Fruit fly (Drosophila melanogaster) whole organism, prepupa: ENCODE measurements around the gene CG43894.

Experiments used
- CG10631 ChIP-seq: fragments of 200-800 bp; sonication (Bioruptor generic); optimal IDR thresholded peaks from 2 replicates; lab custom pipeline; 2016; ENCODE audit warnings: missing biosample characterization, missing genetic modification characterization
- CG16779 ChIP-seq: fragments of 200-800 bp; sonication (Bioruptor generic); optimal IDR thresholded peaks from 3 replicates; lab custom pipeline; 2017; ENCODE audit warnings: missing biosample characterization, mild to moderate bottlenecking, missing genetic modification characterization
- CG3032 ChIP-seq: fragments of 200-800 bp; optimal IDR thresholded peaks from 2 replicates; lab custom pipeline; 2019; ENCODE audit warnings: missing biosample characterization, mild to moderate bottlenecking, missing genetic modification characterization, moderate library complexity
- CG6276 ChIP-seq: fragments of 200-800 bp; sonication (Bioruptor generic); optimal IDR thresholded peaks from 2 replicates; lab custom pipeline; 2017; ENCODE audit warnings: missing biosample characterization, mild to moderate bottlenecking, missing genetic modification characterization
- Eip78C ChIP-seq: fragments of 200-800 bp; sonication (Bioruptor generic); peaks from one replicate; lab custom pipeline; 2016; ENCODE audit warnings: missing biosample characterization, missing genetic modification characterization
- Ets21C ChIP-seq: fragments of 200-800 bp; sonication (Bioruptor generic); optimal IDR thresholded peaks from 3 replicates; lab custom pipeline; 2016; ENCODE audit warnings: missing biosample characterization, missing genetic modification characterization
- OdsH ChIP-seq: fragments of 200-800 bp; sonication (Bioruptor generic); optimal IDR thresholded peaks from 3 replicates; lab custom pipeline; 2016; ENCODE audit warnings: missing biosample characterization, missing genetic modification characterization
- achi ChIP-seq: fragments of 200-800 bp; sonication (Bioruptor generic); optimal IDR thresholded peaks from 3 replicates; lab custom pipeline; 2016; ENCODE audit warnings: missing biosample characterization, missing genetic modification characterization

- TF ChIP-seq Eip78C (GFP tag; lab: Kevin White, UChicago) (no peak), CG10631 (GFP tag; lab: Kevin White, UChicago) (no peak), CG3032 (no peak), achi (GFP tag; lab: Kevin White, UChicago) (no peak), CG6276 (no peak), CG16779 (tag; lab: Kevin White, UChicago) (no peak), OdsH (GFP tag; lab: Kevin White, UChicago) (no peak), Ets21C (no peak)
Observed at dm6 chr3L:12892485-12893173, 3.1 kb downstream of the CG43894 start, which contains the start of gene CG14118.
